Worm (Caenorhabditis elegans) whole organism, L1 larva: ENCODE data around the gene Y39B6A.34.

ENCODE experiments used
- C34B4.2 ChIP-seq: sonication (generic microtip); optimal IDR thresholded peaks from 2 replicates; lab custom pipeline; 2017; ENCODE audit warnings: mild to moderate bottlenecking, missing genetic modification characterization, missing compliant biosample characterization
- F16B12.6 ChIP-seq: fragments of 150-350 bp; optimal IDR thresholded peaks from 2 replicates; lab custom pipeline; 2014; ENCODE audit warnings: missing biosample characterization, missing genetic modification characterization
- Y116A8C.19 ChIP-seq: sonication (generic microtip); optimal IDR thresholded peaks from 2 replicates; lab custom pipeline; 2016; ENCODE audit warnings: missing compliant biosample characterization, missing genetic modification characterization, borderline replicate concordance
- aha-1 ChIP-seq: fragments of 150-350 bp; optimal IDR thresholded peaks from 2 replicates; lab custom pipeline; 2014; ENCODE audit warnings: missing biosample characterization, missing genetic modification characterization
- aly-2 ChIP-seq: fragments of 150-350 bp; optimal IDR thresholded peaks from 2 replicates; lab custom pipeline; 2014; ENCODE audit warnings: missing biosample characterization, missing genetic modification characterization
- ama-1 ChIP-seq: fragments of 150-350 bp; optimal IDR thresholded peaks from 2 replicates; lab custom pipeline; 2014
- ceh-63 ChIP-seq: fragments of 200-800 bp; sonication (Bioruptor generic); optimal IDR thresholded peaks from 2 replicates; lab custom pipeline; 2018; ENCODE audit warnings: mild to moderate bottlenecking, missing genetic modification characterization, missing compliant biosample characterization
- ceh-90 ChIP-seq: sonication (generic microtip); optimal IDR thresholded peaks from 2 replicates; lab custom pipeline; 2016; ENCODE audit warnings: missing genetic modification characterization, missing compliant biosample characterization
- ces-1 ChIP-seq: fragments of 150-350 bp; optimal IDR thresholded peaks from 2 replicates; lab custom pipeline; 2014; ENCODE audit warnings: missing biosample characterization, missing genetic modification reagents, missing genetic modification characterization
- dpl-1 ChIP-seq, 3 experiments: fragments of 150-350 bp in 2 of 3; sonication (generic microtip) in 1 of 3; optimal IDR thresholded peaks; 2 replicates each; lab custom pipeline; 2014 to 2017; ENCODE audit warnings: missing biosample characterization in 3 of 3, missing genetic modification characterization in 3 of 3, missing genetic modification reagents in 3 of 3
- efl-1 ChIP-seq, 4 experiments: fragments of 150-350 bp; optimal IDR thresholded peaks in 3 of 4; peaks in 1 of 4; 1 replicate in 1 of 4; 2 replicates in 3 of 4; lab custom pipeline; 2014; ENCODE audit warnings: missing biosample characterization in 2 of 4, missing genetic modification characterization in 2 of 4, missing genetic modification reagents in 2 of 4
- egl-27 ChIP-seq, 2 experiments: fragments of 150-350 bp in 1 of 2; sonication (generic microtip); optimal IDR thresholded peaks; 3 replicates each; lab custom pipeline; 2017 to 2018; ENCODE audit warnings: missing biosample characterization in 2 of 2, missing genetic modification characterization in 2 of 2, missing genetic modification reagents in 2 of 2
- elt-2 ChIP-seq: sonication (generic microtip); optimal IDR thresholded peaks from 2 replicates; lab custom pipeline; 2016; ENCODE audit warnings: missing genetic modification characterization, mild to moderate bottlenecking, inconsistent platforms, missing compliant biosample characterization, missing genetic modification reagents
- ets-5 ChIP-seq: fragments of 200-800 bp; sonication (Bioruptor generic); IDR thresholded peaks from 2 replicates; pipeline ENCODE4 v1.3.6; 2022; ENCODE audit warnings: missing genetic modification characterization, missing compliant biosample characterization
- fkh-10 ChIP-seq: sonication (generic microtip); optimal IDR thresholded peaks from 2 replicates; lab custom pipeline; 2017; ENCODE audit warnings: missing biosample characterization, missing genetic modification reagents, missing genetic modification characterization
- grh-1 ChIP-seq: fragments of 200-800 bp; sonication (Bioruptor generic); IDR thresholded peaks from 2 replicates; pipeline ENCODE4 v1.3.6; 2022; ENCODE audit warnings: missing genetic modification reagents, missing genetic modification characterization, missing compliant biosample characterization
- hlh-17 ChIP-seq: fragments of 200-800 bp; sonication (Bioruptor generic); optimal IDR thresholded peaks from 2 replicates; lab custom pipeline; 2018; ENCODE audit warnings: missing genetic modification characterization, mild to moderate bottlenecking, missing compliant biosample characterization, moderate library complexity, borderline replicate concordance
- hlh-4 ChIP-seq: sonication (generic microtip); optimal IDR thresholded peaks from 2 replicates; lab custom pipeline; 2016; ENCODE audit warnings: mild to moderate bottlenecking, missing genetic modification characterization, missing compliant biosample characterization
- lin-35 ChIP-seq, 2 experiments: fragments of 150-350 bp; optimal IDR thresholded peaks; 2 replicates each; lab custom pipeline; 2014; ENCODE audit warnings: missing biosample characterization in 2 of 2, missing genetic modification characterization in 2 of 2, missing genetic modification reagents in 2 of 2
- lir-3 ChIP-seq: sonication (generic microtip); optimal IDR thresholded peaks from 2 replicates; lab custom pipeline; 2016; ENCODE audit warnings: mild to moderate bottlenecking, missing genetic modification characterization, moderate library complexity, missing compliant biosample characterization; ENCODE audit not compliant: poor library complexity
- mdl-1 ChIP-seq, 2 experiments: fragments of 150-350 bp; optimal IDR thresholded peaks; 2 replicates each; lab custom pipeline; 2014 to 2017; ENCODE audit warnings: missing biosample characterization in 2 of 2, missing genetic modification characterization in 2 of 2, inconsistent platforms in 1 of 2
- mep-1 ChIP-seq: fragments of 150-350 bp; optimal IDR thresholded peaks from 2 replicates; lab custom pipeline; 2014; ENCODE audit warnings: missing biosample characterization, missing genetic modification characterization
- nhr-11 ChIP-seq: fragments of 150-350 bp; optimal IDR thresholded peaks from 2 replicates; lab custom pipeline; 2014; ENCODE audit warnings: missing biosample characterization, missing genetic modification characterization
- nhr-12 ChIP-seq: sonication (generic microtip); optimal IDR thresholded peaks from 2 replicates; lab custom pipeline; 2017; ENCODE audit warnings: missing biosample characterization, missing genetic modification characterization
- nhr-19 ChIP-seq: fragments of 200-800 bp; sonication (Bioruptor generic); conservative IDR thresholded peaks from 2 replicates; pipeline ENCODE4 v1.3.6; 2022; ENCODE audit warnings: missing genetic modification characterization, missing compliant biosample characterization
- nhr-20 ChIP-seq: sonication (generic microtip); optimal IDR thresholded peaks from 2 replicates; lab custom pipeline; 2016; ENCODE audit warnings: mild to moderate bottlenecking, missing genetic modification characterization, missing compliant biosample characterization
- nhr-237 ChIP-seq: fragments of 150-350 bp; optimal IDR thresholded peaks from 2 replicates; lab custom pipeline; 2014; ENCODE audit warnings: missing biosample characterization, missing genetic modification characterization
- nhr-28 ChIP-seq: fragments of 150-350 bp; optimal IDR thresholded peaks from 2 replicates; lab custom pipeline; 2014; ENCODE audit warnings: missing biosample characterization, missing genetic modification characterization
- nhr-47 ChIP-seq: sonication (generic microtip); optimal IDR thresholded peaks from 2 replicates; lab custom pipeline; 2016; ENCODE audit warnings: mild to moderate bottlenecking, missing genetic modification characterization, moderate library complexity, missing compliant biosample characterization
- nhr-71 ChIP-seq: sonication (generic microtip); optimal IDR thresholded peaks from 2 replicates; lab custom pipeline; 2016; ENCODE audit warnings: mild to moderate bottlenecking, missing genetic modification characterization, moderate library complexity, missing compliant biosample characterization
- nhr-76 ChIP-seq: sonication (generic microtip); optimal IDR thresholded peaks from 2 replicates; lab custom pipeline; 2017; ENCODE audit warnings: missing biosample characterization, missing genetic modification characterization
- nhr-84 ChIP-seq: sonication (generic microtip); optimal IDR thresholded peaks from 2 replicates; lab custom pipeline; 2017; ENCODE audit warnings: missing biosample characterization, missing genetic modification characterization
- nhr-90 ChIP-seq: sonication (generic microtip); optimal IDR thresholded peaks from 2 replicates; lab custom pipeline; 2016; ENCODE audit warnings: mild to moderate bottlenecking, missing genetic modification characterization, missing compliant biosample characterization; ENCODE audit not compliant: poor library complexity
- pag-3 ChIP-seq: sonication (generic microtip); optimal IDR thresholded peaks from 2 replicates; lab custom pipeline; 2017; ENCODE audit warnings: missing genetic modification characterization, mild to moderate bottlenecking, missing compliant biosample characterization, antibody characterized with exemption, borderline replicate concordance; ENCODE audit not compliant: insufficient read depth
- pqm-1 ChIP-seq: sonication (generic microtip); optimal IDR thresholded peaks from 3 replicates; lab custom pipeline; 2017; ENCODE audit warnings: missing biosample characterization, missing genetic modification characterization
- rnt-1 ChIP-seq: sonication (generic microtip); optimal IDR thresholded peaks from 2 replicates; lab custom pipeline; 2016; ENCODE audit warnings: mild to moderate bottlenecking, missing genetic modification characterization, moderate library complexity, missing compliant biosample characterization
- sox-4 ChIP-seq: sonication (generic microtip); optimal IDR thresholded peaks from 2 replicates; lab custom pipeline; 2016; ENCODE audit warnings: missing genetic modification characterization, missing compliant biosample characterization
- swsn-7 ChIP-seq: sonication (generic microtip); optimal IDR thresholded peaks from 2 replicates; lab custom pipeline; 2016; ENCODE audit warnings: missing genetic modification characterization, missing compliant biosample characterization
- tbx-2 ChIP-seq: sonication (generic microtip); optimal IDR thresholded peaks from 2 replicates; lab custom pipeline; 2016; ENCODE audit warnings: missing genetic modification characterization, missing compliant biosample characterization
- tlp-1 ChIP-seq: fragments of 150-350 bp; optimal IDR thresholded peaks from 2 replicates; lab custom pipeline; 2014; ENCODE audit warnings: missing biosample characterization, missing genetic modification characterization
- unc-130 ChIP-seq: fragments of 150-350 bp; optimal IDR thresholded peaks from 2 replicates; lab custom pipeline; 2017; ENCODE audit warnings: missing biosample characterization, missing genetic modification characterization, inconsistent platforms
- unc-86 ChIP-seq: sonication (generic microtip); optimal IDR thresholded peaks from 2 replicates; lab custom pipeline; 2016; ENCODE audit warnings: missing genetic modification characterization, missing compliant biosample characterization
- unc-98 ChIP-seq: fragments of 200-800 bp; sonication (Bioruptor generic); IDR thresholded peaks from 2 replicates; pipeline ENCODE4 v1.3.6; 2022; ENCODE audit warnings: missing genetic modification characterization, missing compliant biosample characterization
- xbp-1 ChIP-seq: sonication (generic microtip); optimal IDR thresholded peaks from 2 replicates; lab custom pipeline; 2016; ENCODE audit warnings: missing genetic modification characterization, missing compliant biosample characterization
- zag-1 ChIP-seq: fragments of 150-350 bp; optimal IDR thresholded peaks from 2 replicates; lab custom pipeline; 2014; ENCODE audit warnings: missing biosample characterization, missing genetic modification characterization
- zip-4 ChIP-seq: fragments of 200-800 bp; sonication (Bioruptor generic); optimal IDR thresholded peaks from 2 replicates; lab custom pipeline; 2018; ENCODE audit warnings: mild to moderate bottlenecking, missing genetic modification characterization, moderate library complexity, missing compliant biosample characterization
- ztf-11 ChIP-seq, 2 experiments: sonication (generic microtip); optimal IDR thresholded peaks; 2 replicates each; lab custom pipeline; 2016 to 2017; ENCODE audit warnings: missing genetic modification characterization in 2 of 2, missing biosample characterization in 1 of 2, missing compliant biosample characterization in 1 of 2
- ztf-4 ChIP-seq: fragments of 150-350 bp; optimal IDR thresholded peaks from 2 replicates; lab custom pipeline; 2014; ENCODE audit warnings: missing biosample characterization, missing genetic modification characterization

Gene Y39B6A.34

DNA sequence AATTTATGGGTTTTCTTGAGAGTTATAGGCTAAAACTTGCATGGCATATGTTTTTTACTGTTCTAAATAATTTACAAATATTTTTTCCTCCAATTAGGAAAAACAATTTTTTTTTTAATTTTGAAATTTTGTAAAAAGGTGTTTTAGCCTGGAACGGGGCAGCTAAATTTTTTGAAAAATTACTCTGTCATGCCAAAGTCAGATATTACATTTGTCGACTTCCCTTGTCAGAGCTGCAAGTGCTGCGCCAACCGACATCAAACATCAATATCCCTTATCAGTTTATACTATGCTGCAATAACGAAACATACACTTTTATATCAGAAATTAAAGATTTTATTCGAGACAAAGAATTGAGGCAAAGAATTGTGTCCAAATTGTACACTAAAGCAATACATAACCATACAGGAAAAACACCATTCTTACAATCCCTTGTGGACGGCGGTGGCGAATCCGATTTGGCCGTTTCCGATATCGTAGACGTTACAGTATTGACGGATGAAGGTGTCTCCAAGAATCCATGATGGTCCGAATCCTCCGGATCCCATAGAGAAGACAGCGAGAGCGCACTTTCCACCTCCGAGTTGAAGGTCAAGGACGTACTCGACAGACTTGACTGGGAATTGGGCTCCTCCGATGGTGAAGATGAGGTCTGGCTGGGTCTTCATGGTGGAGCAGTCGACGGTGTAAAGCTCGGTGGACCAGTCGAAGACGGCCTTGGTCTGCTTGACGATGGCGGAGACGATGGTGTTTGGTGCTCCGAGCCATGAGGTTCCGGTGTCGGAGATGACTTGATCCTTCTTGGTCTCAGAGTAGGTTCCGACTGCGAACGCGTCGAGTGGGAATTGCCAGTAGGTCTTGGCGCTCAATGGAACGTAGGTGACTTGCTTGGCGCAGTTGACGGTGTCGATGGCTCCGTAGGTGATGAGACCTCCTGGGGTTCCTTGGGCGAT, 48.6 kb downstream of the Y39B6A.34 start:
- TF ChIP-seq nhr-76 (tag; lab: Kevin White, UChicago) (no peak), pag-3 (tag; lab: Kevin White, UChicago) (no peak), F16B12.6 (tag; lab: Kevin White, UChicago) (no peak), tbx-2 (tag; lab: Kevin White, UChicago) (no peak), hlh-4 (tag; lab: Kevin White, UChicago) (no peak), pqm-1 (tag; lab: Kevin White, UChicago) (no peak), aly-2 (tag; lab: Kevin White, UChicago) (peak; percentile 90), ets-5 (GFP tag; lab: Robert Waterston, UW) (no peak), lir-3 (no peak), zip-4 (GFP tag; lab: Kevin White, UChicago) (no peak), efl-1 (optimal IDR thresholded peaks at IDR 0.05; lab: Kevin White, UChicago) (no peak), efl-1 (GFP tag; optimal IDR thresholded peaks at IDR 0.05 in 1 of 2; lab: Kevin White, UChicago) (peak in 1 of 2 experiments; percentile 89), aha-1 (tag; lab: Kevin White, UChicago) (no peak), fkh-10 (GFP tag; lab: Kevin White, UChicago) (no peak), ceh-63 (no peak), nhr-237 (tag; lab: Kevin White, UChicago) (no peak), nhr-19 (GFP tag; lab: Robert Waterston, UW) (peak; percentile 15; the same call in 1 of the 2 replicates), egl-27 (tag; optimal IDR thresholded peaks at IDR 0.05; lab: Kevin White, UChicago) (no peak), unc-86 (no peak), nhr-11 (tag; lab: Kevin White, UChicago) (no peak), nhr-28 (no peak), dpl-1 (GFP tag; optimal IDR thresholded peaks at IDR 0.05; lab: Kevin White, UChicago) (no peak), ztf-4 (no peak), xbp-1 (no peak), unc-98 (GFP tag; lab: Robert Waterston, UW) (no peak), sox-4 (tag; lab: Kevin White, UChicago) (no peak), hlh-17 (no peak), rnt-1 (tag; lab: Kevin White, UChicago) (no peak), mep-1 (tag; lab: Kevin White, UChicago) (no peak), swsn-7 (tag; lab: Kevin White, UChicago) (no peak), nhr-84 (no peak), nhr-20 (tag; lab: Kevin White, UChicago) (no peak), C34B4.2 (tag; lab: Kevin White, UChicago) (no peak), mdl-1 (tag; optimal IDR thresholded peaks at IDR 0.05; lab: Kevin White, UChicago) (no peak), ama-1 (lab: Kevin White, UChicago) (peak; percentile 2), zag-1 (tag; lab: Kevin White, UChicago) (no peak), ces-1 (GFP tag; lab: Kevin White, UChicago) (no peak), nhr-71 (tag; lab: Kevin White, UChicago) (peak; percentile 47), ztf-11 (tag; optimal IDR thresholded peaks at IDR 0.05; lab: Kevin White, UChicago) (no peak), nhr-12 (tag; lab: Kevin White, UChicago) (no peak), lin-35 (GFP tag; optimal IDR thresholded peaks at IDR 0.05; lab: Kevin White, UChicago) (peak in 1 of 2 experiments; percentile 50), grh-1 (no peak), unc-130 (no peak), elt-2 (tag; lab: Kevin White, UChicago) (peak; percentile 35), ceh-90 (tag; lab: Kevin White, UChicago) (no peak), nhr-47 (tag; lab: Kevin White, UChicago) (no peak), nhr-90 (tag; lab: Kevin White, UChicago) (peak; percentile 15), Y116A8C.19 (tag; lab: Kevin White, UChicago) (no peak), tlp-1 (tag; lab: Kevin White, UChicago) (no peak)
